Worm (Caenorhabditis elegans): ENCODE results near the gene clh-6.

Gene clh-6

ce11 chrV:12063036-12063435 is at the start of gene clh-6:
clh-6 (minus strand) TSS chrV:12063368.
- no peak for TF ChIP-seq F10E7.11 (tag; optimal IDR thresholded peaks at IDR 0.05)
- no peak for TF ChIP-seq sptf-2 (GFP tag; optimal IDR thresholded peaks at IDR 0.05)
- peak; percentile 28 for TF ChIP-seq akir-1 (GFP tag; optimal IDR thresholded peaks at IDR 0.05)
- TF ChIP-seq egrh-3 (GFP tag; IDR thresholded peaks at IDR 0.05): no peak
- no peak for TF ChIP-seq sdz-38 (tag; optimal IDR thresholded peaks at IDR 0.05)
- peak; percentile 69; the same call in 1 of the 2 replicates for TF ChIP-seq Y53G8AR.9 (GFP tag; conservative IDR thresholded peaks at IDR 0.05)
- peak; percentile 51; the same call in 1 of the 2 replicates for TF ChIP-seq hsf-1 (GFP tag; IDR thresholded peaks at IDR 0.05)
- peak; percentile 50; the same call in 1 of the 2 replicates for TF ChIP-seq nfyb-1 (GFP tag; IDR thresholded peaks at IDR 0.05)
- TF ChIP-seq efl-1 (GFP tag; optimal IDR thresholded peaks at IDR 0.05): no peak
- TF ChIP-seq snpc-3.4 (tag; optimal IDR thresholded peaks at IDR 0.05): peak; percentile 51
- 0 out of 2 replicates have a peak, but pooled peaks have one; percentile 33 for TF ChIP-seq madf-6 (GFP tag; IDR thresholded peaks at IDR 0.05)
- peak; percentile 36 for TF ChIP-seq ztf-26 (tag; optimal IDR thresholded peaks at IDR 0.05)
- TF ChIP-seq cebp-1 (GFP tag; IDR thresholded peaks at IDR 0.05): no peak
- peak; percentile 35 for TF ChIP-seq cebp-1 (tag; optimal IDR thresholded peaks at IDR 0.05)
- no peak for TF ChIP-seq snpc-1.1 (tag; optimal IDR thresholded peaks at IDR 0.05; ENCODE audit: insufficient read depth)
- TF ChIP-seq F22D6.2 (tag; optimal IDR thresholded peaks at IDR 0.05): no peak
- TF ChIP-seq B0035.1 (tag; optimal IDR thresholded peaks at IDR 0.05): peak; percentile 12
- TF ChIP-seq repo-1 (tag; optimal IDR thresholded peaks at IDR 0.05): peak; percentile 69
- no peak for TF ChIP-seq snpc-4 (GFP tag; optimal IDR thresholded peaks at IDR 0.05)
- TF ChIP-seq snpc-4 (tag; optimal IDR thresholded peaks at IDR 0.05): peak in 1 of 4 experiments; percentile 18
- TF ChIP-seq tlf-1 (GFP tag; optimal IDR thresholded peaks at IDR 0.05): no peak
- TF ChIP-seq nhr-179 (tag; optimal IDR thresholded peaks at IDR 0.05): no peak
- TF ChIP-seq lin-35 (GFP tag; optimal IDR thresholded peaks at IDR 0.05): peak in 1 of 3 experiments; percentile 49
- TF ChIP-seq madf-8 (GFP tag; conservative IDR thresholded peaks at IDR 0.05): no peak
- TF ChIP-seq ekl-4 (GFP tag; IDR thresholded peaks at IDR 0.05): 0 out of 2 replicates have a peak, but pooled peaks have one; percentile 40
- TF ChIP-seq F49E8.2 (tag; optimal IDR thresholded peaks at IDR 0.05; ENCODE audit: insufficient read depth): peak; percentile 12
- no peak for TF ChIP-seq athp-1 (tag; optimal IDR thresholded peaks at IDR 0.05)
- TF ChIP-seq attf-6 (GFP tag; IDR thresholded peaks at IDR 0.05): 0 out of 2 replicates have a peak, but pooled peaks have one; percentile 29
- no peak for TF ChIP-seq F39B2.1 (GFP tag; IDR thresholded peaks at IDR 0.05)
- TF ChIP-seq ceh-91 (GFP tag; IDR thresholded peaks at IDR 0.05): no peak
- TF ChIP-seq ztf-6 (GFP tag; IDR thresholded peaks at IDR 0.05): no peak
- TF ChIP-seq bed-1 (GFP tag; IDR thresholded peaks at IDR 0.05): no peak
- TF ChIP-seq madf-10 (tag; optimal IDR thresholded peaks at IDR 0.05): no peak
- TF ChIP-seq ama-1 (optimal IDR thresholded peaks at IDR 0.05): peak; percentile 38
- TF ChIP-seq ama-1 (GFP tag; optimal IDR thresholded peaks at IDR 0.05): peak; percentile 14 to 72

- no peak for TF ChIP-seq nhr-27 (tag; optimal IDR thresholded peaks at IDR 0.05)
- no peak for TF ChIP-seq lir-1 (GFP tag; conservative IDR thresholded peaks at IDR 0.05)
- no peak for TF ChIP-seq ztf-3 (GFP tag; optimal IDR thresholded peaks at IDR 0.05)
- TF ChIP-seq sptf-2 (GFP tag; optimal IDR thresholded peaks at IDR 0.05): no peak
- no peak for TF ChIP-seq xnd-1 (tag; optimal IDR thresholded peaks at IDR 0.05)
- TF ChIP-seq mes-4 (tag; optimal IDR thresholded peaks at IDR 0.05): no peak
- no peak for TF ChIP-seq K12H6.12 (tag; optimal IDR thresholded peaks at IDR 0.05)
- TF ChIP-seq sea-2 (GFP tag; IDR thresholded peaks at IDR 0.05): no peak
Measured at ce11 chrV:12111452-12111851, 48.3 kb upstream of the clh-6 start, which contains the start of gene lhpp-1. lhpp-1 (minus strand) TSS chrV:12111805.

All from whole organism, young adult.